Worm (Caenorhabditis elegans): ENCODE results near the gene T04F3.3.

DNA sequence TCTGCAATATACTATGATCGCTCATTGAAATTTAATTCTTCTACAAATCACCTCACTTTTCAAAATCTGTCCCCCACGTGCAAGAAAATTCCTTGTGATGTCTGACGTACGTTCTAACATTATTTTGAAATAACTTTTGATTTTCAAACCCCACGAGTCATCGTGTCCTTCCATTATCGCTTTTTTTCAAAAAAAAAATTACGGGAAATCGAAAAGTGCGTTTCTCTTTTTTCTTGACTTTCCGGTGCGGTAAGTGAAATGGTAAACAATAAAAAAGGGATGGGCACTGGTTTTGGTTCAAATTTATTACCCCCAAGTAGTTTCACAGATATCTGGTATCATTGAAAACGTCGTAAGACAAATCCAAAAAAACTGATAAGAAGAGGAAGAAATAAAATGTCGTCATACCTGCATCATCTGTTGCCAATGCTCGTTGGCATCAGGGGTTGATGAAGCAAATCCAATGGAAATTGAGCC, 44.8 kb downstream of the T04F3.3 start:
- TF ChIP-seq him-1 (tag; optimal IDR thresholded peaks at IDR 0.05) (no peak), W03F9.2 (tag; optimal IDR thresholded peaks at IDR 0.05) (no peak)

Data from whole organism, L4/young adult.